Fruit fly (Drosophila melanogaster): ENCODE measurements around the gene CG3655.

The CG3655 gene

DNA sequence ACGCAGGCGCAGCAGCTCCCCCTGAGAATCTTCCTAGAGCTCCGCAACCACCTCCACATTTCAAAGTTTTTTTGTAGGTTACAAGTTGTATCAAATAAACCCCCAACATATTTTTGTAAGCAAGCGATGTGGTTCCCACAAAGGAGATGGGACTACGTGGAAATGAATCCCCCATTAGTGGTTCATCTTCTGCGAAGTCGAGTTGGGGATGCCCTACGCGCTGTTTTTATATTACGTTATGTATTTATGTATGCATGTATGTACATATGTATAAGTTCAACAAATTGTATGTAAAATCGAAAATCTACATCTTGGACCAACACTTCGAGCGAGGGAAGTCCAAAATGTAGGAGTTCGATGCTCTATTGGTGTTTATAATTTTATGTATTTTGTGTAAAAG is 88.8 kb downstream of the CG3655 start, which contains the start of gene CG42259:
TSS of gene CG42259 (plus strand) at position 301 of the 400 bp plus-strand sequence.
- TF ChIP-seq Dll (optimal IDR thresholded peaks at IDR 0.05) = no peak
- TF ChIP-seq EcR (GFP tag; optimal IDR thresholded peaks at IDR 0.05) = no peak
- no peak for TF ChIP-seq pan (optimal IDR thresholded peaks at IDR 0.05)
- no peak for TF ChIP-seq psq (optimal IDR thresholded peaks at IDR 0.05)
- no peak for TF ChIP-seq CG8478 (optimal IDR thresholded peaks at IDR 0.05)
- no peak for TF ChIP-seq usp (GFP tag; optimal IDR thresholded peaks at IDR 0.05)

dm6 chrX:1041407-1042038 is 93.2 kb downstream of the CG3655 start:
- TF ChIP-seq pan (optimal IDR thresholded peaks at IDR 0.05) = no peak
- TF ChIP-seq usp (GFP tag; optimal IDR thresholded peaks at IDR 0.05) = no peak
- no peak for TF ChIP-seq psq (optimal IDR thresholded peaks at IDR 0.05)
- no peak for TF ChIP-seq EcR (GFP tag; optimal IDR thresholded peaks at IDR 0.05)
- no peak for TF ChIP-seq CG8478 (optimal IDR thresholded peaks at IDR 0.05)
- no peak for TF ChIP-seq Dll (optimal IDR thresholded peaks at IDR 0.05)

- TF ChIP-seq pan (optimal IDR thresholded peaks at IDR 0.05) (no peak), EcR (GFP tag; optimal IDR thresholded peaks at IDR 0.05) (no peak), usp (GFP tag; optimal IDR thresholded peaks at IDR 0.05) (no peak), psq (optimal IDR thresholded peaks at IDR 0.05) (no peak), CG8478 (optimal IDR thresholded peaks at IDR 0.05) (no peak), Dll (optimal IDR thresholded peaks at IDR 0.05) (no peak)
These were observed 101.6 kb downstream of the CG3655 start for dm6 chrX:1033066-1033465.

DNA sequence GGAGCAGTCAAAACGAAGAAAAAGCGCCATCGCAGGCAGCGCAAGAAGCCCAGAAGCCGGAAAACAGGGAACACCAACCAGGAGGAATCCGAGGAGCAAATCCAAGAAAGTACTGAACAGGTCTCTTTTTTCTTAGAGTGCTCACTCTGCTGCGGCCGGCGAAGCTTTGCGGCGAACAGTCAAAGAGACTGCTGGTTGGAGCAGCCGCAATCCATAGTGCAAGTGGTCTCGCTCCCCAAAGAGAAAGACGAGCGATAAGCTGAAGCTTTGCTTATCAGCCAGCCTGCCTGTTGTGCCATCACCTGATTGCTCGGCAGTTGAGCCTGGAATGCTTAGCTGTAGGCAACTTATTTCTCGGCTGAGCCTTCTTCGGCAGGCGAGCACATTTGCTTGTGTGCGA is 103.5 kb downstream of the CG3655 start, which contains the start of gene CG14630:
TSS of gene CG14630 (plus strand) at position 301 of the 400 bp plus-strand sequence.
- no peak for TF ChIP-seq EcR (GFP tag; optimal IDR thresholded peaks at IDR 0.05)
- TF ChIP-seq psq (optimal IDR thresholded peaks at IDR 0.05) = no peak
- TF ChIP-seq Dll (optimal IDR thresholded peaks at IDR 0.05) = no peak
- no peak for TF ChIP-seq CG8478 (optimal IDR thresholded peaks at IDR 0.05)
- no peak for TF ChIP-seq pan (optimal IDR thresholded peaks at IDR 0.05)
- no peak for TF ChIP-seq usp (GFP tag; optimal IDR thresholded peaks at IDR 0.05)

DNA sequence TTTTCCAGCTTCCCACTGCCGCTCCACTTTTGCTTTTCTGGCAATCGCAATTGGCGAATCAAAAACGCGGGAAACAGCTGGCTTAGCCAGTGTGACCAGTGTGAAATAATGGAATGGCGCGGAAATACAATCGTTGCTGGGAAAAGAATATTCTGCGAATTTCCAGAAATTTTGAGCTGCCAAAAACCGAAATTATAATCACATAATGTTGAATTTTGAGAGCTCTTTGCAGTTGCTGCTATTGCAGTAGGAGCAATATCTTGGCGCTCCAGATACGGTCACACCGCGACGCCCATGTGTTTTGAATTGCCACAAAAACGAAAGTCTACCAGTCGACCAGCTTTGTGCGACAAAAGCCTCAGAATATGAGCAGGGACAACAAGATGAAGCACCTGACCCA is 104.2 kb downstream of the CG3655 start, which contains the start of the genes Cdc45 and Rpp21:
TSS of gene Cdc45 (minus strand) at position 79 of the 400 bp plus-strand sequence.
TSS of gene Rpp21 (plus strand) at position 281 of the 400 bp plus-strand sequence.
- TF ChIP-seq CG8478 (optimal IDR thresholded peaks at IDR 0.05) (no peak), EcR (GFP tag; optimal IDR thresholded peaks at IDR 0.05) (no peak), usp (GFP tag; optimal IDR thresholded peaks at IDR 0.05) (no peak), psq (optimal IDR thresholded peaks at IDR 0.05) (no peak), pan (optimal IDR thresholded peaks at IDR 0.05) (no peak), Dll (optimal IDR thresholded peaks at IDR 0.05) (no peak)

- no peak for TF ChIP-seq Dll (optimal IDR thresholded peaks at IDR 0.05)
- no peak for TF ChIP-seq pan (optimal IDR thresholded peaks at IDR 0.05)
- no peak for TF ChIP-seq psq (optimal IDR thresholded peaks at IDR 0.05)
- no peak for TF ChIP-seq usp (GFP tag; optimal IDR thresholded peaks at IDR 0.05)
- TF ChIP-seq EcR (GFP tag; optimal IDR thresholded peaks at IDR 0.05) = no peak
- no peak for TF ChIP-seq CG8478 (optimal IDR thresholded peaks at IDR 0.05)
These were observed 108.2 kb downstream of the CG3655 start, which contains the start of the genes CG32814, CG11638 and CG3021 for dm6 chrX:1026511-1026910. TSS of gene CG32814 (minus strand) at chrX:1026700. TSS of gene CG11638 (minus strand) at chrX:1026703. TSS of gene CG3021 (plus strand) at chrX:1026791.

All from whole organism.